Fruit fly (Drosophila melanogaster) whole organism: Measurements from ENCODE around the gene Ilp1.

ENCODE experiments used
- CG8478 ChIP-seq: fragments of >200 bp; optimal IDR thresholded peaks from 2 replicates; lab custom pipeline; 2018; ENCODE audit warnings: inconsistent platforms
- Dll ChIP-seq: fragments of >200 bp; optimal IDR thresholded peaks from 2 replicates; lab custom pipeline; 2017
- EcR ChIP-seq, 2 experiments: fragments of >200 bp; optimal IDR thresholded peaks; 2 replicates each; lab custom pipeline; 2017; ENCODE audit warnings: missing biosample characterization in 2 of 2, missing genetic modification characterization in 2 of 2, missing genetic modification reagents in 2 of 2
- pan ChIP-seq: fragments of >200 bp; optimal IDR thresholded peaks from 2 replicates; lab custom pipeline; 2017
- psq ChIP-seq: fragments of >200 bp; optimal IDR thresholded peaks from 2 replicates; lab custom pipeline; 2017
- usp ChIP-seq: fragments of >200 bp; optimal IDR thresholded peaks from 2 replicates; lab custom pipeline; 2017; ENCODE audit warnings: missing biosample characterization, missing genetic modification characterization, mixed read lengths

Gene Ilp1

DNA sequence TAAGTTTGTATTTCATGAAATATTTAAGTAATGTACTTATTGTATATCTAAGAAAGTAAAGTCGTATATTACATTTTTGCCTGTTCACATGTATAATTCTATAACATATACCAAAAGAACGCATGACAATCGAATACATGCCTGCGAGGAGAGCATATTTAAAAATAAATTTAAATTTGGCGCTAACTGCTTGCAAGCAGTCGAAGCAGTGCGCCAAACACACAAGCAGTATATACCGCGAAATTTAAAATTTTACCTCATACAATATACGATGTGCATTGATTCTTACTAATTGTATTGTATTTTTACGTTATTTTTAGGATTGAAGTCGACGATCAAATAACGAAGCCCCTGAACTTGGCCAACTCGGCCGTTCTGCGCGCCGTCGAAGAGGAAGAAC is 26.0 kb downstream of the Ilp1 start:
- TF ChIP-seq pan (lab: Kevin White, UChicago), result no peak
- no peak for TF ChIP-seq psq (lab: Kevin White, UChicago)
- TF ChIP-seq EcR (GFP tag; optimal IDR thresholded peaks at IDR 0.05; lab: Kevin White, UChicago), result no peak
- no peak for TF ChIP-seq CG8478 (lab: Kevin White, UChicago)

DNA sequence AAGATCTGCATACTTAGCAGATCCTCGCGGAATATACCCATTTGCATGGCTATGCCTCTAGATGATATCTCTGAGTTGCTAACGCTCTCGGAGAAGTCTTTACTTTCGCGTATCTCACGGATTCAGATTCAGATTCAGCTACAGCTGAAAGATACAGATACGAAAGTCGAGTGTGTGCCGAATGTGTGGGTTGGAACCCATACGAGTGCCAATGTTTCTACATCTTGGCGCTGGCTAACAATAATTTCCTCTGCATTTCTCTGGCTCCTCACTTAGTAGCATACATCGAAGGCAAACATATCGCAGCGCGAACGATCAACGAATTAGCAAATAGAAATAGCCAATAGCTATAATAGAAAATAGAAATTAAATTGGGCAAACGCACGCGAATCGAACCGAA is 30.9 kb downstream of the Ilp1 start:
- TF ChIP-seq Dll, result no peak
- no peak for TF ChIP-seq EcR (GFP tag; optimal IDR thresholded peaks at IDR 0.05; lab: Kevin White, UChicago)
- TF ChIP-seq pan (lab: Kevin White, UChicago), result no peak
- no peak for TF ChIP-seq psq (lab: Kevin White, UChicago)
- no peak for TF ChIP-seq CG8478 (lab: Kevin White, UChicago)
- TF ChIP-seq usp (GFP tag; lab: Kevin White, UChicago), result no peak

DNA sequence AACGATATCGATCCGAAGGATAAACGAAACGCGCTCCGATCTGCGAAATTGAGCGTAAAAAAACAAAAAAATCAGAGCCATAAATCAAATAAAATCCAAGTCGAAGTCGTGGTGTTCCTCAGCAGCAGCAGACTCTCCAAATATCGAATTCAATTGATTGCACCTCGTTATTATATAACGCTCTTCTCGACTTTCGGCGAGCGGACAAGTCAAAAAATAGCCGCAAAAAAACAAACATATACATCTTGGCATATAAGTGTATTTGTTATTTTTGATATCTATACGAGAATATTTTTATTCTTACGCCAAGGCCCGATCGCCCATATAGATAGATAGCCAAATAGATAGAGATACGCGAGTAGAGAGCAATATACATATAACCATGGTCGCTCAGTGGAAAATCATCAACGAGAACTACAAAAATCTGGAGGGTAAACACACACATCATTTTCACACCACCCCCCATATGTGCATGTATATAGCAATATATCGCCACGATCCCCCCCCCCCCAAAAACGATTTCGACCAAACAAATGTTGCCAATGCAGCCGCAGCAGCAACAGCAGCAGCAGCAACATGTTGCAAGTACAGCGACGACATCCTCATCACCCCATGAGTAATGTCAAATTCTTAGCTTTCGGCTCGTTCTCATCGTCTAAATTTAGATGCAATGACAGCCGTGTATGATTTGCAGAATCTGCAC is 31.6 kb downstream of the Ilp1 start:
- TF ChIP-seq usp (GFP tag; lab: Kevin White, UChicago), result no peak
- no peak for TF ChIP-seq EcR (GFP tag; optimal IDR thresholded peaks at IDR 0.05; lab: Kevin White, UChicago)
- no peak for TF ChIP-seq Dll
- no peak for TF ChIP-seq pan (lab: Kevin White, UChicago)
- no peak for TF ChIP-seq CG8478 (lab: Kevin White, UChicago)
- TF ChIP-seq psq (lab: Kevin White, UChicago), result no peak

DNA sequence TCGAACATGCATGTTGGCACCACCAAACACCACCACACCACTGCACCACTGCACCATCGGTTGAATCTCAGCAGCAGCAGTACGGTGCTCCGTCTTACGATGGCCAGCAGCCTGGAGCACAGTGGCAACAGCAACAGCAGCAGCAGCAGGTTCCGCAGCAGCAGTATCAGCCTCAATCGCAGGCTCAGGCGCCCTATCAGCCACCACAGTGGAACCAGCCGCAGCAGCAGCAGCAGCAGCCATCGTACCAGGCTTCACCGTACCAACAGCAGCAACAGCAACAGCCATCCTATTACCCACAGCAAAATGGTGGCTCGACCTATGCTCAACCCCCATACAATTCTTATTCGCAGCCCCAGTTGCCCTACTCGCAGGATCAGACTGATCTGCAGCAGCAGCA is 33.9 kb downstream of the Ilp1 start:
- TF ChIP-seq pan (lab: Kevin White, UChicago), result no peak
- TF ChIP-seq Dll, result no peak
- no peak for TF ChIP-seq psq (lab: Kevin White, UChicago)
- TF ChIP-seq usp (GFP tag; lab: Kevin White, UChicago), result no peak
- TF ChIP-seq CG8478 (lab: Kevin White, UChicago), result no peak
- no peak for TF ChIP-seq EcR (GFP tag; optimal IDR thresholded peaks at IDR 0.05; lab: Kevin White, UChicago)

DNA sequence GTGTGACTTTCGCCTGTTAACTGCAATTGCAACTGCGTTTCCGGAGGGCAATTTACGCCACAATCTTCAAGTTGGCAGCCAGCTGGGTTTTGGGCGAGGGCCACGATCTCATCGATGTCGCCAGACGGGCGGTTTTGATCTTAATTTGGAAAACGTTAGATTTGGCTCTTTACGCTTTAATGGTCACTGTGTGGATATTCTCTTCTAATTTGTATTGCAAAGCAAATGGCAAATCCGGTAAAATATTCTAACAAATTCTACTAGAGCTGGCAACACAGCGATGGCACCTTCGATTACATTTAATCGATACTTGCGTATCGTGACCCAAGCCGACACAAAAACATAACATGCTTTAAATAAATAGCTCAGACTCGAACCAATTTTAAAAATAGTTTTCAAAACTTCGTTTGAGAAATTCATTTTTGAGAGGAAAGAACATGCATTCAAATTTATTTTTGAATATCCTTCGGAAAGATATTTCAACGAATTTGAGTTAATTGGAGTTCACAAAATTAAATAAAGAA is 38.4 kb downstream of the Ilp1 start, which contains the start of gene I-2:
I-2 (minus strand) TSS at position 282 of the 524 bp plus-strand sequence.
- TF ChIP-seq usp (GFP tag; lab: Kevin White, UChicago) (no peak), psq (lab: Kevin White, UChicago) (no peak), EcR (GFP tag; optimal IDR thresholded peaks at IDR 0.05; lab: Kevin White, UChicago) (no peak), pan (lab: Kevin White, UChicago) (no peak), Dll (no peak), CG8478 (lab: Kevin White, UChicago) (no peak)

DNA sequence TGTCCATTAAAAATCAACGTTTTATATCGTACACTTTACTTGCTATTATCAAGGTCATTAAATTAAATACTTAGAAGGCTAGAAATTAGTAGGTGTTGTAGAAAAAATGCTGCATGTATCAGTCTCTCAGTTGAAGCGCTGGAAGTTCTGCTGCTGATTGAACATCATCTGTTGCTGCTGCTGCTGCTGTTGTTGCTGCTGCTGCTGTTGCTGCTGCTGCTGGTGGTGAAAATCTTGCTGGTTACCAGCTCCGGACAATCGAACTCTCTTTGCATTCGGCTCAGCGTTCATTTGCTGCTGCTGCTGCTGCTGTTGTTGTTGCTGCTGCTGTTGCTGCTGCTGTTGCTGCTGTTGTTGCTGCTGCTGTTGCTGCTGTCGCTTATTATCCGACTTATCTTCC is 38.8 kb downstream of the Ilp1 start:
- TF ChIP-seq EcR (GFP tag; optimal IDR thresholded peaks at IDR 0.05; lab: Kevin White, UChicago) (no peak), Dll (no peak), pan (lab: Kevin White, UChicago) (no peak), usp (GFP tag; lab: Kevin White, UChicago) (no peak), psq (lab: Kevin White, UChicago) (no peak), CG8478 (lab: Kevin White, UChicago) (no peak)

DNA sequence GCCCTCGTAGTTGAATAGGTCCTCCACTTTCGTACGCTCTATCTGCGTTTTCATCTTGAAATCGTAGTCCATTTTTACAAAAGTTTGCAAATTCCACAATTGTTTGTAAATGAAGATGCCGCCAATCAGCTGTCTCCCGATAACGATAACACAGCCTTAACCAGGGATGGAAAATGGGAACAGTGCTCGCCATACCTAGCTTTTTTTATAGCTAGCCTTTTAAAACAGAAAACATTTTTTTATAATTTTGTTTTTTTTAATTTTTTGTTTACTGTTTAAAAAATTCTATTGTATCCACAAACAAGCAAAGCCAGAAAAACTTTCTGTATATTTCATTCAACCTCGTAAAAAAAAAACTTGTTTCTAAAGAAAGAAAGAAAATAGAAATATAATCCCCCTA is 40.3 kb downstream of the Ilp1 start, which contains the start of gene Cdk8:
Cdk8 (minus strand) TSS at position 137 of the 400 bp plus-strand sequence.
- TF ChIP-seq EcR (GFP tag; optimal IDR thresholded peaks at IDR 0.05; lab: Kevin White, UChicago) (no peak), psq (lab: Kevin White, UChicago) (no peak), pan (lab: Kevin White, UChicago) (no peak), Dll (no peak), usp (GFP tag; lab: Kevin White, UChicago) (no peak), CG8478 (lab: Kevin White, UChicago) (no peak)

DNA sequence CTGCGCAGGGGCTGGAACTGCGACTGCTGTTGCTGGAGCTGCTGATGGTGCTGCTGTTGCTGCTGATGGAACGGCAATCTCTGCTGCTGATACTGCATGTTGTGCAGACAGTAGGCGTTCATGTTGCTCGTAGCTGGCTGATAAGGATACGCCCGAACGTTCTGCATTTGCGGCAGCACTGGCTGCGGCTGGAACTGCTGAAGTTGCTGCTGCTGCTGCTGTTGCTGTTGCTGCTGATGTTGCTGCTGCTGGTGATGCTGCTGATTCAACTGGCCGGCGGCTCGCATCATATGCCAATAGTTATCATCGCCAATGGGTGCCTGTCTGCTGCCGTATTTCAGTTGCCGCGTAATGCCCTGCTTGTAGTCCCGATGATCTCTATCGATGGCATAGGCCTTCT is 42.5 kb downstream of the Ilp1 start:
- TF ChIP-seq usp (GFP tag; lab: Kevin White, UChicago) (no peak), EcR (GFP tag; optimal IDR thresholded peaks at IDR 0.05; lab: Kevin White, UChicago) (no peak), CG8478 (lab: Kevin White, UChicago) (no peak)

DNA sequence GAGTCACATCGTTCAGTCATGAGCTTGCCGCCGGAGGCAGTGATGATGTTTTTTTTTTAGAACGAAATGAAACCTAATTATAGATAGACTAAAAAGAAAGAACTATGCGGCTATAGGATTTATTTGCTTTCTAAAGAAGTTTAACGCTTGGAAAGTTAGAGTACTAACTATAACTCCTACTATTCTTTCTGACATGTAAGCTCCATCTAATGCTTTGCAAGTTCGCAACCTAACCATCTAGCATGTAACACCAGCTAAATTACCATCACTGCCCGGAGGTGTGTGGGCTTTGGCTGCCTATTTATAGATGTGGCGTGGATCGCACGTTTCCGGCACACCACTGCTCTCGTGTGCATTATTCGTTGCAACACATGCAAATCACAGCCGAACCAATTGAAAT is 43.8 kb downstream of the Ilp1 start:
- no peak for TF ChIP-seq CG8478 (lab: Kevin White, UChicago)

DNA sequence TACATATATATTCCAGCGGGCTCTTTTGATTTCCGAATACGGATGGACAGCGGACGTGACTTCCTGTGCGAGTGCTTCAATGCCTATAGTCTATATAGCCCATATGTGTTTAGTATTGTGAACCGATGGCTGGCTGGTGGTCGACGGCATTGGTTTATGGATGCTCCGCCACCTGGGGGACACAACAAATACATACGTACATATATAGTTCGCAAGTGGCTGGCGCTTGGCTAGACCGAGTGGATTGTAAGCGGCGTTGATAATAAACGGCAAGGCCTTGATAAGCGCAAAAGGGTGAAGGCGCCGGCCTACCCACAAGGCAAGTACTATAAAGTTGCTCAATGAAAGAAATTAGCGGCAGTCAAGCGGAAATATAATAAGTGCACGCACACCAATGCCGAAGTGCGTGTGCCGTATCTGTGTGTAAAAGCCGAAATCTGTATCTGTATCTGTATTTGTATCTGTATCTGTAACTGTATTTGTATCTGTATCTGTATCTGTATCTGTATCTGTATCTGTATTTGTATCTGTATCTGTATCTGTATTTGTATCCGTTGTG is 47.8 kb downstream of the Ilp1 start:
- TF ChIP-seq psq (lab: Kevin White, UChicago) (no peak), EcR (GFP tag; optimal IDR thresholded peaks at IDR 0.05; lab: Kevin White, UChicago) (no peak), CG8478 (lab: Kevin White, UChicago) (no peak), pan (lab: Kevin White, UChicago) (no peak), usp (GFP tag; lab: Kevin White, UChicago) (no peak)

DNA sequence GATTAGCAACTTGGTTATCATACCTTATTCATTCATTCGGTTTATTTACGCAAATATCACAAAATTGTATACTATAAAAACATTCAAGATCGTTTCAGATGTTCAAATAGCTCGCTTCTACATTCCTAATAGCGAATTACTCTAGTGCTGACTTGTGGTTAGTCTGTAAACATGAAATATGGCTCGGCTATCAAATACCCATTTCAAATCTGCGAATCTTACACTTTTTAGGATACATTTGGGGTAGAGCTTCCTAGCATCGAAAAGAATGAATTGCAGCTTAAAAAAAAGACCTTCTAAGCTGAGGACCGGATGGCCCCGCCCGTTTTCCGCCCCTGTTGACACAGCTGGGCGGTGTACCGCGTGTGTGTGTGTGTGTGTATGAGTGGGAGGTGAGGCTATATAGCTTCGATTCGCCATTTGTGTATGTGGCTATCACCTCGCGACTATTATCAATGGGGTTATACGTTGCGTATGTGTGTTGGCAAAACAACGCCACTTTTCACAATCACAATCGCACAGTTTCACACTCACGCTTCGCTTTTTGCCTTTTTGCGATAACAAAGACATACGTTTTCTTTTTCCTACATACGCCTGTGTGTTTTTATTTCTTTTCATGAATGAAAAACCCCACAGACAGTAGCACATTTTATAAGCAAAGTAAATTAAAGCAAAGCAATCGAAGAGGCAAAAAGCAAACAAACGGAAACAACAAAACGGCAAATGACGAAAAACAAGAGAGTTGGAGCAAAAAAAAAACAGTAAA is 48.5 kb downstream of the Ilp1 start:
- TF ChIP-seq psq (lab: Kevin White, UChicago) (no peak), CG8478 (lab: Kevin White, UChicago) (no peak), Dll (no peak), usp (GFP tag; lab: Kevin White, UChicago) (no peak), EcR (GFP tag; optimal IDR thresholded peaks at IDR 0.05; lab: Kevin White, UChicago) (no peak), pan (lab: Kevin White, UChicago) (no peak)
